Fruit fly (Drosophila melanogaster) whole organism, larva: Measurements from ENCODE around the gene Jasper.

ENCODE experiments used
- noc ChIP-seq: fragments of 200-800 bp; sonication (Bioruptor generic); optimal IDR thresholded peaks from 3 replicates; lab custom pipeline; 2019; ENCODE audit warnings: missing biosample characterization, mild to moderate bottlenecking, missing genetic modification characterization, moderate library complexity

The Jasper gene

DNA sequence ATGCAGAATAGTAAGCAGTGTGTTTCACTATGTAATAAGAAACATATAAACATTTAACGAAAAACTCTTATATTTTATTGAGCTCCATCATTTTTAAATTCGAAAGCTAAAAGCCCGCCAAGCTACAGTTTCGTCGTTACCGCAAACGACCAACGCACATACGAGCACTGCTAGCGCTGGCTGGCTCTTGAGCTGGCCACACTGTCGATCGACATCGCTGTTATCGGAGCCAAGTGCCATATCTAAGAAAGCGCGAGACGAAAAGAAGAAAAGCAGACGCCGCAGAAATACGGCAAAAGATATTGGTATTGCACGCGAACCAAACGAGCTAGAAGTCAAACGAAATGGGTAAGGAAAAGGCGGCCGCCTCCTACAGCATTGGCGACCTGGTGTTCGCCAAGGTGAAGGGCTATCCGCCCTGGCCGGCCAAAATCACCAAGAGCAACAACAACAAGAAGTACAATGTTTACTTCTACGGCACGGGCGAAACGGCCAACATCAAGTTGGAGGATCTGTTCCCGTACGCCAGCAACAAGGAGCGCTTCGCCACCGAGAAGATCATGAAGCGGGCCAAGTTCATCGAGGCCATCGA is at the start of gene Jasper:
Jasper (plus strand) TSS at position 60 of the 592 bp plus-strand sequence.
- TF ChIP-seq noc, result no peak

DNA sequence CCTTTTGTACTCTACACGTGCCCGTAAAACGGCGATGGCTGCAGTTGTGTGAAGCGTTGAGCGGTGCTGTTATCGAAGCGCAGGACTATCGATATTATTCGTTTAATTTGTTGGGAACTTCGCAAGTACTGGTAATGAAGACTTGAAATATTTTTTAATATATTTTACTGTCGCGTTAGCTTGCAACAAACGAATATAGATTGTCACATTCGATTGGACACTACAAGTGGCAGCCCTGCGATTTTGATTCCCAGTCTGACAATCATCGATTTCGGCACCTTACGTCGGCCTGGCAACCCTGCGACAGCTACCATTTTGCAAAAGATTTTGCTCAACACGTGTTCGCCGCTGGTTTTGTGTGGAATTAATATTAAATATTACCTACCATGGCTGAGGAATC is 47.7 kb upstream of the Jasper start, which contains the start of the genes Nlp and Nph:
Nlp (plus strand) TSS at position 138 of the 400 bp plus-strand sequence.
Nph (minus strand) TSS at position 214 of the 400 bp plus-strand sequence.
- peak; percentile 34 for TF ChIP-seq noc

DNA sequence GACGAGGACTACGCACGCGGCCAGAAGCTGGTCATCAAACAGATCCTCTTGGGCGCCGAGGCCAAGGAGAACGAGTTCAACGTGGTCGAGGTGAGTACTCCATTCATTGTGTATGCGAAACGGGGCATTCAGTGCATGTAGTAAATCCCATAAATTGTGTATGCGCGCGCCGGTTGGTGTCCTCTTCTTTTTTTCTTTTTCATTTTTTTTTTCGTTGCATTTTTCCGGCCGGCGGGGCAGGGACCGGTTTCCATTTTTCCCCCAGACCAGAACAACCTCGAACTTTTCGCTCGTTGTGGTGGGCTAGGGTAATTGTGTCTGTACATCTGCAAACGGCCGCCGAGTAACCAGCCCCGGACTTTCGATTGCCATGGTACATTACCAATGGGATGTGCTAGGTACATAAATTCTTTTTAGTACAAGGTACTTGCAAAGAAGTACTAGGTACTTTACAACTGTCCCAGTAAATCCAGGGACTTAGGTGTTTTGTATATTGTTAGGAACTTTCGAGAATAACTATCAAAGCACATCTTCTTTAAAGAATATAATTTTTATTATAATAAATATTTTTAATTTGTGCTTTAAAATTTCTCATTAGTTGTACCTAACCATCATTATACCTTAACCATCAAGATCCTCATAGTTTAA is 46.9 kb upstream of the Jasper start:
- no peak for TF ChIP-seq noc

DNA sequence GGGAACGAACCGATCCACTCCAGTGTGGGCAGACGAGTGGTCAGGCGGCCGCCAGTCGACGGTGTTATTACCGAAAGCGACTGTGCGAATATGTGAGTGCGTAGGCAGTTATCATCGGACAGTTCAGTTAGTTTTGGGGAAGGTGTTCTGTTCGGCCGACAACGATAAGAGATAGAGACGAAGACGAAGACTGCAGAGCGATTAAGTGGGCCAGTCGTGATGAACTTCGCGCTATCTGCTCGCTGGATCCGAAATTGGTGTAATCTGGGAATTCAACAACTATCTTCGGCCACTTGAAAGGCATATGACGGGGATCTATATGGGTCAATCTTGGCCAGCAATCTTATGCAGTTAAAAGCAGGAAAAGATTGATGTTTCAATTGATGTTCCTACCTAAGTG is 43.1 kb upstream of the Jasper start, which contains the start of gene CG7912:
CG7912 (minus strand) TSS at position 17 of the 400 bp plus-strand sequence.
- no peak for TF ChIP-seq noc

DNA sequence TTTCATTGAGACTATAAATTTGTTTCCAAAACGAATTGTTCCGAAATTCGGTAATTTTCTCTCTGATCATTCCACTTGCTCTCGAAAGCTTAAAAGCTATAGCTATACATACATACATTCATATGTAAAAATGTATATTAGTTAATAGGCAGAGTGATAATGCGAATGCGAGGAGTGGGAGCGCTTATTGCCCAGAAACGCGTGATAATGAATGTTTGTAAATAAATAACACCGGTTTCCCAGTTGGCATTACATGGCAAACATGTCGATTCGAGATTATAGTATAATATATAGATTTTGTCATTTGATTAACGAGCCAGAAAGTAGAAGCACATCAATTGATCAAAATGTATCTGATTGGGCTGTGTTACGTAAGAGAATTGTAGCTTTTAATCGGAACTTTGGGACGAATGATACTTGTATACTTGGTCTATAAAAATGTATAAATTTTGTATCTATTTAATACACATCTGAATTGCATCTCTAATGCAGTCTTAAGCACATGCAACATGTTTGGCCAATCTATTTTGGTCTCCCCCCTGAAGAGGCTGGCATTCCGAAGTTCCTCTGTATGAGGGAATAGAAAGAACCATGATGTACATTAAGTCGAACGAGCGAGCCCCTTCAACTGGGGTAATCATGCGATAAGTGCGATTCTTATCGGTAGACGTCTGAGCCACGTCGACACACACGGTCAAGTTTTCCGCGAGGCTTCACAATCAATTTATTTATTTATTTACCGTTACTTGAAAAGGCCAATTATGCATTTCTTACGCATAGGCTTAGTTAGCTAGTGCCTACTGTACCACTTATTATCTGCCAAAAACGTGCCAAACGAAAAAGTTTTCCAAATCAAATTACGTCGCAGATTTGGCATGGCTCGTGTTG is 39.5 kb upstream of the Jasper start:
- peak; percentile 71 for TF ChIP-seq noc

DNA sequence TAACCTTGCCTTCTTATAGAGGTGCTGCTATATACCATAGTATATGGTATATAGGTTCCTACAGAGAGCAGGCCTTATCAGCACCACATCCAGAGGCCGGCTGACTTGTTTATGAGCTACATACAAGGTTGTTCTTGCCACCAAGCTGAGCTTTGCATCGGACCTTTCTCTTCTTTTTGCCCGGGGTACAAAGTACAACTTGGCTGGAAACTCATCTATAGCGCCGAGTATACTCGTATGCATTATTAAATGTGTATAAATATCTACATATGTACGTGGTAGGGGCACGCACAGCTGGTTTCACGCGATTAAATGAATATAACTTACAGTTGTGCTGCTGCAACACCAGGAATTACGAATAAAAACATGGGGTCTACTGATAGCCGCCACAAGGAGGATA is 38.4 kb upstream of the Jasper start:
- no peak for TF ChIP-seq noc

DNA sequence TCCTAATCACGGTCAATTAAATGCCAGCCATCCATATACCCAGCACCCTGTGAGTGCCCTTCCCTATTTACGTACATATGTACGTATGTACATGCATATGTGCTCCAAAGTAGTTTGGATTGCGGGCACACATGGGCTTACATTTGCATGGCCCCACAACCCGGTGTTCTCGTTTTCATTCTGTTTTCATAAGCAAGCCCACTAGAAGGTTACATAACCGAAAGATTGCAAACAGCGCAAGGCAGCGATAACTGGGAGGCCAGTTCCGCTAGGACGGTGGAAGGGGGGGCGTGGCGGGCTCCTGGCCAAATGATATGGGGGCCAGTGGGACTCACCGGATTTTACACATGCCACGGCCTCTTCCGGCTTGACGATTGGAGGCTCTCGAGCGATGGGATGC is 37.8 kb upstream of the Jasper start:
- TF ChIP-seq noc, result no peak

DNA sequence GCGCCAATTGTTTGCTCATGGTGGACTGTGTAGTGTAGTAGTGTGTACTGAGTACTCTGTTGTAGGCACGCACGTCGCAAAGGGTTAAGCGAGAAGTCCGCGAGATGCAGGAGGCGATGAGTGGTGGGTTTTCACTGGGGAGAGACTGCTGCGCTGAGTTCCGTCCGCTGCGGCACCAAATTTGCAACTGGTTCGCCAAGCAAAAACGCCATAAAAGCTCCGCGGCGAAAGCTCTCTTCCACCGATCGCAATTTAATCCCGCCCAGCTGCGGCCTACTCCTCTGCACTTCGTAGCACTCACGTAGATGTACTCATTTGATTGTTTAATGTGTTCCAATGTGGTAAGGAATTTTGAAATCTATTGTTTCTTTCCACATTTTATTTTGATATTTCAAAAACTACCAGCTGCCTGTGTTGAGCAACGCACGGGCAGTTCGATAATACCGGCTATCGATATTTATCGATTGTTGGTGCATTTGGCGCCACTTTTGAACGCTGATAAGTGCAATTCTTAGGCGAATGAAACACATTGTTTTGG is 37.3 kb upstream of the Jasper start, which contains the start of gene CG7920:
CG7920 (minus strand) TSS at position 308 of the 538 bp plus-strand sequence.
- TF ChIP-seq noc, result peak; percentile 42

DNA sequence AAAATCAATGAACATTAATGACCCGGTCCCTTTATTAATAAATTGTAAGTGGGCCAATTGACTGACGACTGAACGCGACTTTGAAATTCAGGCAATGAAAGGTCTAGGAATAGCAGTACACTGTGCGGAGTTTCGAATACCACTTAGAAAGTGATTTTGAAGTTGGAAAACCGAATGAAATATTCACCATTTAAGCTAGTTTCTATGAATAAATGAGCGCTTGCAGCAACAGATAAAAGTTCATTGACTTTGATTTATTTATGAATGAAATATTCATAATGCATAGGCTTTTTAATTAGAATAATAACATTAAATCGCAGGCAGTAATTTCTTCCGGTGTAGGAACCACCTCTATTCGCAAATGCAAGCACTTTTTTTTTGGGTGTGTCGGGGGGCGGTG is 31.3 kb upstream of the Jasper start:
- no peak for TF ChIP-seq noc

DNA sequence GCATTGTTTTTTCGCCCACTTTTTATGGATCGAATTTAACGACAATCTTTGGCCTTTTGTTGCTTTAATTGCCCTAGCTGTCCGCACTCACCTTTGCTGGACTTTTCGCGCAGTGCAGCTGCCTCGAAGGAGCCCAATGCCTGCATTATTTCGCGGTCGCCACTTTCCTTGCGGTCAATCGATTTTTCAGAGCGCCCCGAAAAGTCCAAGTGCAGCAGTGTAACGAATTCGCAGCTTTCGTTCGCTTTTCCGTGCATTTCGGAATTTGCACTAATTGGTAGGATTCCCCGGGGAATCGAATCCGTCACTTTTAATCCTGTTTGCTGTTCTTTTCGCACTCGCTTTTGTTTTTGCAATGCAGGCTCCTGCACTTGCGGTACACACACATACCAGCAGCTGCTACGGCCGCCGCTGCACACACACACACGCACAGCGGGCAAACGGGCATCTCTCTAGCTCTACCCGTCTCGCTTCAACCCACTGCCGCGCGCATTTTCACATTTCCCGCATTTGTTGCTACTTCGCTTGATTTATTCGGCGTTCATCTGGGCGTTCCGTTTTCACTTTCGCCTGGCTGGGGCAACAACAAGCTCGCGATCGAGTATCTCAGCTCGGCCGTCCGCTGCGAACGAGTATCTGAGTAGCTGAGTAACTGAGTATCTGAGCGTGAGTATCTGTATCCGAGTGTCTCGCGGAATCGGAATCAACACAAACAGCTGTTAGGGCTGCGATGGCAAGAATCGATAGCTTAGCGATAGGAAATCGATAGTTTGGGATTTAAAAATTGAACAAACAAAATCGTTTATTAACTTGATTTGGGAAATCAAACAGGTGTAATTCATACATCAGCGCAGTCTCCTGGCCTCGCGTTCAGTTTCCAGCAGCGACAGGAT is 30.5 kb upstream of the Jasper start, which contains the start of gene Mgat2:
Mgat2 (minus strand) TSS at position 663 of the 893 bp plus-strand sequence.
- TF ChIP-seq noc, result no peak

DNA sequence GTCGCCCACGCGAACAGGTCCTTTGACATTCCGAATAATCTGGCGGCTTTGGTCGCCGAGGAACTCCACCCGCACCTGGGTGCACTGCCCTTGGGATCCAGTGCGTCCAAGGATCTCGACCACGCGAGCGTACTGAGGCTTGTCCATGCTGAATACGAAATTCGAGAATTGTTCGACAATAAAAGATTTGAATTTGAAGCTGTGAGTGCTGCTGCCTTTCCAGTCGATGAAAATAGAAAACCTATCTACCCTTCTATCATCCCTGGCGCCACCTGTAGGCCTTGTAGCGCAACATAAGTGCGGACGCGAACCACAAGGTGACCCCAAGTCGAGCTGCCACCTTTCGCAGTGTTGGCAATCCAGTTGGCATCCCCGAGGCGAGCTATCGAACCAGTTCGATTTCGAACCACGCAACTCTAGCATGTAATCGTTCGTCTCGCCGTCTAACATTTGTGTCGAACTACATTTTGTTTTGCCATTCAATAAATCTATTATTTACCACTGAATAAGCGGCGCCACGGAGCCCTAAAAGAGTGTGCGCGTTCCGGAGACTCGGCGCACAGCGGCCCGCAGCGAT is 29.8 kb upstream of the Jasper start, which contains the start of the genes RpS28a and Axn:
RpS28a (minus strand) TSS at position 197 of the 577 bp plus-strand sequence.
Axn (plus strand) TSS at position 391 of the 577 bp plus-strand sequence.
- no peak for TF ChIP-seq noc

DNA sequence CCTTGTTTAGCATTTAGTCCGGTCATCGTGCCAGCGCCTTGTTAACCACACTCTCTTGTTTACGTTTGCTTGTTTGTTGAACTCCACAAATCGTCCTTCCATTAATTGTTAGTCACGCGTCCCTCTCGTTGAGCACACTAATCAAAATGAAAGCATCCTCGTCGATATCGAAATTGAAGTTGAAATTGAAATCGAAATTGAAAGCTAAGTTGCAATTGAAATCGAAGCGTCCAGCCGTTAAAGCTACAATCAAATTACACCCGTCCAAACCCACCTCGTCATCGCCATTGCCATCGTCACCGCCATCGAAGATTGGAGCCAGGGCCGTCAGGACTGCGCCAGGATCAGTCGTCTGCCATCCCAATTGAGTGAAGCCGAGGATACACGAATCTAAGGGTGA is 28.9 kb upstream of the Jasper start:
- no peak for TF ChIP-seq noc

DNA sequence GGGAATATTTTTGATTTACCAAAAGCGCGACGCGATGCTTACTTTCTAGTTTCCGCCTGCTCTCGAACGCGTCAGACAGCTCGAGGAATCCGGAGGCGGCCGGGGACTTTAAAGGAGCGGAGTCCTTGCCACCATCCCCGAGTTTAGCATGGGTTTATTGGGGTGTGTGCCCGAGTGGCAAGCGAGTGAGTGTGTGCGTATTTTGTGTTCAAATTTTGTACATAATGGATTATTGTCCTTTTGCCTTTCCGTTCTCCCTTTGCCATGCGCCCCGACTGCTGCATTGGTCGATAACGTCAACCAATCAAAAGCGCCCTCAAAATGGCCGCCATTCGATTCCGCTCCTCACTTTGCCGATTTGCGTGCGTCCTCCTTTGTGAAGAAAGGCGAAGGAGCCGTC is 22.3 kb upstream of the Jasper start:
- TF ChIP-seq noc, result no peak

DNA sequence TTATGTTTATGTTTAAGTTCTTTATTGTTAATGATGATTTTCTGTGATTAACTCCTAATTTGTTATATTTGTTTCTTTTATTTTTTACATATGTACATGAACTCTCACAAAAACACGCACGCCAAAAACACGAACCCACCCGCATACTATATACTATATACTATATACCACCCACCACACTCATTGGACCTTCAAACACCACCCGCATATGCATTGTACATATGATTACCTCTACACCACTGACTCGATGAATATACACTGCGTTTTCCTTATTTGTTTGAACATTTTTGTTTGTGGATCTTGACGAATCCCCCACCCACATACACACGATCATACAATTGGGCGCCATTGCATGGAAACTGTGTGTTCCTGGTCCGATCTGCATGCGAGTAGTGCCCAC is 20.0 kb upstream of the Jasper start:
- no peak for TF ChIP-seq noc

DNA sequence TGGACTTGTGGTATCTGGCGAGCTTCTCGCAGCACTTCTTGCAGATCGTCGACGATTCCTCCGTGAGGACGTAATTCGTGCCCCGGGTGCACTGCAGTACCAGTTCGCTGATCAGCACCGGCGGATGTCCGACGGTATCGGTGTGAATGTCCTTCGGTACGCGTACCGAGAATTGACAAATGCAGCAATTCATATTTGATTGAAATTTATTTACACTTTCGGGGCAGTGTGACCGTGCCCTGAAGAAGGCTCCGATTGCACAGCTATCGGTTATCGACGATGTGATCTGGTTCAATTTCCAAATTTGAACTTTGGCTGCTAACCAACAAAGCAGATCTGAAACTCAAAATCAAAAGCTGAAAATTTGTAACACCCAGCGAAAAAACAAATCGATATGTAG is 15.7 kb upstream of the Jasper start, which contains the start of gene ZIPIC:
ZIPIC (minus strand) TSS at position 262 of the 400 bp plus-strand sequence.
- TF ChIP-seq noc, result no peak
